Fruit fly (Drosophila melanogaster): ENCODE measurements around the gene Grl62a.

Grl62a gene

DNA sequence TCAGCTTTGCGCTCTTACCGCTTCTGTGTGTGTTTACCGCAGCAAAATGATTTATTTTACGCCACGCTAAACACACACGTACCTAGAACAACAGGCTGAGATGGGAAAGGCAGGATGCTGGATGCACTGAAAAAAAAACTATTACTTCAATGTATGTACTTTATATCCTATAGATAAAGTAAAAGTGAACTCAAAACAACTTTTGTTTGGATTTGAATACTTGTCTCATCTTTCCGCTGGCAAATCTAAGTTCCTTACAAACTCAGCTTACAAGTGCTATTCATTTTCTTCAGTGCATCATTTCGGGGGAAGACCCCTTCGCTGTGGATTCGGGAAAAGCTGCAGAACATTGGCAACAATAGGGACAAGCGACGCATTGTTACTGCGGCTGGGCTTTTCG, 45.0 kb downstream of the Grl62a start (continued):
- TF ChIP-seq tgo (GFP tag; IDR thresholded peaks at IDR 0.05) (peak; percentile 35; the same call in 1 of the 3 replicates), NC2α (GFP tag; optimal IDR thresholded peaks at IDR 0.05) (no peak), CTCF (GFP tag; optimal IDR thresholded peaks at IDR 0.05) (no peak), Meics (GFP tag; optimal IDR thresholded peaks at IDR 0.05) (peak; percentile 45), gsb (GFP tag; IDR thresholded peaks at IDR 0.05) (no peak), CG7839 (tag; optimal IDR thresholded peaks at IDR 0.05) (peak; percentile 33), CG11560 (tag; IDR thresholded peaks at IDR 0.05) (0 out of 3 replicates have a peak, but pooled peaks have one; percentile 16), CG1233 (GFP tag; optimal IDR thresholded peaks at IDR 0.05) (peak; percentile 23), CG12769 (tag; optimal IDR thresholded peaks at IDR 0.05) (peak; percentile 38), Ptx1 (GFP tag; IDR thresholded peaks at IDR 0.05) (peak; percentile 52), Dbx (GFP tag; IDR thresholded peaks at IDR 0.05) (0 out of 3 replicates have a peak, but pooled peaks have one; percentile 11), lilli (GFP tag; optimal IDR thresholded peaks at IDR 0.05) (peak; percentile 4), scrt (GFP tag; optimal IDR thresholded peaks at IDR 0.05) (peak; percentile 2), Rfx (GFP tag; IDR thresholded peaks at IDR 0.05) (peak; percentile 46; the same call in 1 of the 2 replicates), CG14965 (GFP tag; optimal IDR thresholded peaks at IDR 0.05; ENCODE audit: borderline replicate concordance) (no peak), CG13424 (tag; optimal IDR thresholded peaks at IDR 0.05) (peak; percentile 6), Fer3 (tag; optimal IDR thresholded peaks at IDR 0.05) (peak; percentile 20), Hmr (GFP tag; optimal IDR thresholded peaks at IDR 0.05) (peak; percentile 64), CG9727 (GFP tag; optimal IDR thresholded peaks at IDR 0.05) (peak; percentile 31), Med (GFP tag) (peak; percentile 89), CG32532 (GFP tag; IDR thresholded peaks at IDR 0.05) (peak; percentile 30; the same call in 1 of the 2 replicates), CG1647 (GFP tag; optimal IDR thresholded peaks at IDR 0.05) (peak; percentile 1), CG15514 (GFP tag; optimal IDR thresholded peaks at IDR 0.05) (peak; percentile 8), danr (GFP tag; IDR thresholded peaks at IDR 0.05) (no peak), Xbp1 (GFP tag; optimal IDR thresholded peaks at IDR 0.05) (peak; percentile 5), chif (GFP tag; optimal IDR thresholded peaks at IDR 0.05) (peak in 1 of 2 experiments; percentile 5), CG6689 (GFP tag; IDR thresholded peaks at IDR 0.05) (peak; percentile 37), org-1 (GFP tag; optimal IDR thresholded peaks at IDR 0.05) (peak; percentile 12), Fer1 (GFP tag; optimal IDR thresholded peaks at IDR 0.05) (peak; percentile 21), bcd (GFP tag; optimal IDR thresholded peaks at IDR 0.05) (peak; percentile 8), CG2889 (GFP tag; IDR thresholded peaks at IDR 0.05) (0 out of 3 replicates have a peak, but pooled peaks have one; percentile 13), sens (GFP tag) (peak; percentile 22), ssp (GFP tag; IDR thresholded peaks at IDR 0.05) (peak; percentile 17; the same call in 1 of the 2 replicates), CG13624 (GFP tag; optimal IDR thresholded peaks at IDR 0.05) (peak; percentile 35), Ada2b (GFP tag; IDR thresholded peaks at IDR 0.05) (peak; percentile 28; the same call in 1 of the 2 replicates), CG18599 (GFP tag; optimal IDR thresholded peaks at IDR 0.05) (peak; percentile 67), CG11504 (tag; optimal IDR thresholded peaks at IDR 0.05) (peak; percentile 41), grau (tag; optimal IDR thresholded peaks at IDR 0.05) (peak; percentile 12), CG8290 (GFP tag; optimal IDR thresholded peaks at IDR 0.05) (no peak), CG8290 (tag; optimal IDR thresholded peaks at IDR 0.05) (peak in 1 of 2 experiments; percentile 26), CG9932 (GFP tag; IDR thresholded peaks at IDR 0.05) (peak; percentile 38; the same call in 1 of the 2 replicates), dmrt99B (tag; optimal IDR thresholded peaks at IDR 0.05) (peak; percentile 40), CG13296 (GFP tag; optimal IDR thresholded peaks at IDR 0.05) (peak; percentile 6), salm (tag; optimal IDR thresholded peaks at IDR 0.05) (no peak), CG2875 (GFP tag; optimal IDR thresholded peaks at IDR 0.05) (no peak), lab (GFP tag; optimal IDR thresholded peaks at IDR 0.05) (peak; percentile 36), insv (GFP tag; optimal IDR thresholded peaks at IDR 0.05) (no peak), CG2116 (GFP tag; optimal IDR thresholded peaks at IDR 0.05) (no peak), CG17359 (tag; optimal IDR thresholded peaks at IDR 0.05) (peak; percentile 22), Gug (GFP tag; IDR thresholded peaks at IDR 0.05) (0 out of 4 replicates have a peak, but pooled peaks have one; percentile 4), row (GFP tag; IDR thresholded peaks at IDR 0.05) (peak; percentile 50; the same call in 2 of the 3 replicates)

Measured in whole organism, embryonic.